Worm (Caenorhabditis elegans): ENCODE data around the gene srbc-82.
A peak's percentile ranks its signal among the peaks of the same experiment; 100 is the strongest.

Gene srbc-82

DNA sequence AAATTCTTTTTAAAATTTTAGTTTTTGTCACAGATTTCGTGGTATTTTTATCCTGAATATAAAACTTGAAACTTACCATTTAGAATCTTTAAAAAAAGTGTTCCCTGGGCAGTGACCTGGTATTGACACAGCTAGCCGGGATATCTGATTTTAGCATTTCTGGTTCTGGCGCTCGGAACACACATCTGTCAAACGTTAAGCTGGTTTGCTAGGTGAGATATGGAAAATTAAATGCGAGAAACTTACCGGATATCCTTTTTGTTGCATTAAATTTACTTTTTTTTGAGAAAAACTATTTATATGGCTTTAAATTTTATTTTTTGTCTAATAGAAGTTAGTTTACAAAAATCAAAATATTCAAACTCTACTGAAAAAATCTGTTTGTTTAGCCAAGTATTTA is 14.6 kb upstream of the srbc-82 start, which contains the start of gene F28G4.4:
F28G4.4 (minus strand) TSS at position 101 of the 400 bp plus-strand sequence.
- TF ChIP-seq tbx-2 (tag; optimal IDR thresholded peaks at IDR 0.05) (no peak), ceh-16 (tag; optimal IDR thresholded peaks at IDR 0.05) (no peak), egl-27 (tag; optimal IDR thresholded peaks at IDR 0.05) (no peak), nhr-77 (tag; optimal IDR thresholded peaks at IDR 0.05) (no peak), nhr-43 (tag; optimal IDR thresholded peaks at IDR 0.05; ENCODE audit: poor library complexity, severe bottlenecking) (no peak), nhr-67 (tag; optimal IDR thresholded peaks at IDR 0.05) (no peak), nhr-11 (tag; optimal IDR thresholded peaks at IDR 0.05) (no peak), sea-2 (GFP tag; optimal IDR thresholded peaks at IDR 0.05) (no peak), fos-1 (tag; optimal IDR thresholded peaks at IDR 0.05) (no peak), ztf-4 (tag; optimal IDR thresholded peaks at IDR 0.05) (no peak), elt-2 (tag; optimal IDR thresholded peaks at IDR 0.05) (no peak), aly-2 (tag; optimal IDR thresholded peaks at IDR 0.05) (no peak), mml-1 (tag; optimal IDR thresholded peaks at IDR 0.05) (no peak), hmg-11 (tag; optimal IDR thresholded peaks at IDR 0.05) (no peak), eor-1 (tag; optimal IDR thresholded peaks at IDR 0.05) (no peak), snpc-4 (tag; optimal IDR thresholded peaks at IDR 0.05) (no peak), ceh-82 (tag; optimal IDR thresholded peaks at IDR 0.05) (no peak), ceh-9 (tag; optimal IDR thresholded peaks at IDR 0.05) (no peak), R02D3.7 (tag; optimal IDR thresholded peaks at IDR 0.05) (no peak)

DNA sequence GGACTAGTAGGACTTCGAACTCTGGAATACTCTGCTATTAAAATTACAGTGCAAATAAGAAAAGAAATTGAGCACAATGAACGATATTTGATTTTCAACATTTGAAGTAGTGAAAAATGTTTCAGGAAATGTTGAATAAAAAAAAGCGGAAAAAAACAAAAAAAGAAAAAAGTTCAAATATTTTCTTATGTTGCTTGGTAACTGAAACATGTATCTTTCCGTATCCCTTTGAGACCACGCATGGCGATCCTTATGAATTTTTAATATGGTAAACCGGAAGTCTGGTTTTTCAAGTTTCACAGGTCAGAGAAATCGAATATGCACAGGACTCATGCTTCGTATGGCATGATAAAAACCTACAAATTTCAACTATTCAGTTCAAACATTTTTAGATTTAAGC is 12.8 kb upstream of the srbc-82 start, which contains the start of gene F28G4.3:
F28G4.3 (minus strand) TSS at position 101 of the 400 bp plus-strand sequence.
- TF ChIP-seq lsy-12 (tag; optimal IDR thresholded peaks at IDR 0.05) (no peak), nhr-76 (tag; optimal IDR thresholded peaks at IDR 0.05) (no peak), nfya-1 (tag; optimal IDR thresholded peaks at IDR 0.05; ENCODE audit: insufficient read depth) (no peak), unc-62 (GFP tag; optimal IDR thresholded peaks at IDR 0.05) (no peak), snpc-4 (tag; optimal IDR thresholded peaks at IDR 0.05) (no peak), elt-3 (tag; optimal IDR thresholded peaks at IDR 0.05) (no peak)

DNA sequence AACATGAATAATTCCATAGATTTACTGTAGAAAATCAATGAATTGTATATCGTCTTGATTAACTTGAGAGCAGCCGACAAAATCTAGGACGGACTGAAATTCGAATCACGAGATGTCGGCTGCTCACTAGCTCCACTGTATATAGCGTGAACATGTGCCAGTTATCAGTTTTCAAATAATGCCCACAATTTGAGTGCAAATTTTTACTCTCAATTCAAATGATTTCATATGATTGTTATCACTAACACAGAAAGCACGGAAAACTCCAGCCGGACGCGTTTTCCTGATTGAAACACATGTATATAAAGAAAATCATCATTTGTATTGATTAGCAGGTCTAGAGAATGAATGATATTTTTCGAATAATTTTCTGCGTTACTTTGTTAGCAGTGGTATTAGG is 8.0 kb upstream of the srbc-82 start, which contains the start of gene oac-5:
oac-5 (plus strand) TSS at position 301 of the 400 bp plus-strand sequence.
- TF ChIP-seq tbx-2 (tag; optimal IDR thresholded peaks at IDR 0.05) (no peak), elt-2 (tag; optimal IDR thresholded peaks at IDR 0.05) (peak; percentile 42), egl-5 (tag; optimal IDR thresholded peaks at IDR 0.05) (no peak), nhr-25 (tag; optimal IDR thresholded peaks at IDR 0.05) (no peak), ceh-9 (tag; optimal IDR thresholded peaks at IDR 0.05) (no peak), nhr-23 (tag; optimal IDR thresholded peaks at IDR 0.05) (no peak), pqm-1 (tag; optimal IDR thresholded peaks at IDR 0.05) (peak; percentile 12), lsy-12 (tag; optimal IDR thresholded peaks at IDR 0.05) (no peak), nfya-1 (tag; optimal IDR thresholded peaks at IDR 0.05; ENCODE audit: insufficient read depth) (no peak), ztf-4 (tag; optimal IDR thresholded peaks at IDR 0.05) (no peak), nhr-76 (tag; optimal IDR thresholded peaks at IDR 0.05) (no peak), sea-2 (GFP tag; optimal IDR thresholded peaks at IDR 0.05) (no peak), aly-2 (tag; optimal IDR thresholded peaks at IDR 0.05) (no peak), nhr-12 (tag; optimal IDR thresholded peaks at IDR 0.05) (no peak), ama-1 (optimal IDR thresholded peaks at IDR 0.05) (no peak), lin-15B (tag; optimal IDR thresholded peaks at IDR 0.05) (no peak)

DNA sequence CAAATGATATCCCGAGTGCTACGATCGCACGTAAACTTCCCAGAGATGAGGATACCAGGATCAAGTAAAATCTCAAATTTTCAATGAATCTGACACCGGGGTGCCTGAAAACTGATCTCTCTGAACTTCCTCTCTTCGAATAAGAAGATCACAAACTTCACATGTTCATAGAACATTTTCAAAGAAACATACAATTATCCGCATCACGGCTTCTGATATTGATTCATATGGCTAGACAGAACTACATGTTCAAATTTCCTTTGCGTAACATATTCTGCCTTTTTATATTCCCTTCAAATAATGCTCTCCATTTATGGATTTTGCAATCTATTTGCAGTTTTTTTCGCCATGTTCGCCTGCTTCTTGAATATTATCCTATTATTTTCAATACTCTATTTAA is 3.3 kb upstream of the srbc-82 start, which contains the start of gene srbc-83:
srbc-83 (plus strand) TSS at position 301 of the 400 bp plus-strand sequence.
- TF ChIP-seq R02D3.7 (tag; optimal IDR thresholded peaks at IDR 0.05) (no peak), eor-1 (tag; optimal IDR thresholded peaks at IDR 0.05) (no peak)

DNA sequence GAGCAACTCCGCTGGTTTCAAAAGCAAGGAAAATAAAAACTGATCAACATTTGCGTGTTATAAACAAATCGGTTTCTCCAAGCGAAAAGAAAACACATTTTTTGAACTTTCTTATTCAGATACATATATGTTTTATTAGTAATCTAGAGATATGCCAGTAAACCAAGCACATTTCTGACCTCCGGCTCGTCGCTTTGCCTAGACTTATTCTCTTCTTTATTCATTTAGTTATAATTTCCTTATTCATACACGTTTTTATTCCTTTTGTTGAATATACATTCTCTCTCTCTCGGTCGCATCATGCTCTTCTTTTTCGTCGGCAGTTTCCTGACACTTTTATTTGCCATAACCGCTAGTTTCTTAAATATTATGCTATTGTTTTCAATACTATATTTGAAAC is 1.7 kb upstream of the srbc-82 start, which contains the start of gene srbc-84:
srbc-84 (plus strand) TSS at position 301 of the 400 bp plus-strand sequence.
- no peak for TF ChIP-seq ceh-82 (tag; optimal IDR thresholded peaks at IDR 0.05)
- no peak for TF ChIP-seq ceh-16 (tag; optimal IDR thresholded peaks at IDR 0.05)
- no peak for TF ChIP-seq eor-1 (tag; optimal IDR thresholded peaks at IDR 0.05)
- no peak for TF ChIP-seq ztf-11 (tag; optimal IDR thresholded peaks at IDR 0.05)
- TF ChIP-seq snpc-4 (tag; optimal IDR thresholded peaks at IDR 0.05) = no peak

DNA sequence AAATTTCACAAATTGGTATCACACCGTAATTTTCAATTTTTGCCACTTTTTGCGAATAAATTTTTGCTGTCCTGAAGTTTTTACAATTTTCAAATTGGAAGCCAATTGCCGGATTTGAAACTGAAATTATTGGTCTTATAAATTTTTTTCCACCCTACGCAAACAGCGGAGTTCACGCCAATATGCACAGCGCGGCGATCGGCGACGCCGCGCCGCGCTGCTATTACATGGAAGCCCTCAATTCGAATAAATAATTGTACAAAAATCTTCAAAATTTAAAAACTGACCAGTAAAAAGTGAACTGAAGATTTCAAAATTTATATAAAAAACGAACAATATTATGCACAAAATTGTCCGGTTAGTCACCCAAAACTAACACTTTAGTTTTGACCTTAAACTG is 542 bp upstream of the srbc-82 start:
- TF ChIP-seq zag-1 (tag; optimal IDR thresholded peaks at IDR 0.05) = no peak

Measured in whole organism, L3 larva.